Fruit fly (Drosophila melanogaster): ENCODE measurements around the gene CG7768.

Gene CG7768

DNA sequence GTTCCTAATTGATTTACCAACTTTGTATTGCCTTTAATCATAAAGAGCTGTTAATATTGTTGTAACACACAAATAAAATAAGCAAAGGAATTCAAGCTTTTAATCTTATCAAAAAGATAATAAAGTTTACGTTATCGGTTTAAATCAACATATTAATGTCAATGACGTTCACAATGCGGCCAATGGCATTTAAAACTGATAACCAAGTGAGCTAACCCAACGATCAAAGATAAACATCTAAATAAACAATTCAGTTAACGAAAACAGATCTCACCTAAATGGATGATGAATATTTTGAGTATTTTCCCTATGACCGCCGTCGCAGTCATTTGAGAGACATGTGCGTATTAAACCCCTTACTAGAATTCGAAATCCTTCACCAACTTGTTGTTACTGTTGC lies 10.6 kb upstream of the CG7768 start:
- TF ChIP-seq run (tag; optimal IDR thresholded peaks at IDR 0.05) (no peak), grn (GFP tag; optimal IDR thresholded peaks at IDR 0.05) (peak; percentile 80), CG17568 (GFP tag; optimal IDR thresholded peaks at IDR 0.05) (no peak), Nf-YB (GFP tag; optimal IDR thresholded peaks at IDR 0.05) (peak; percentile 40), cad (GFP tag; optimal IDR thresholded peaks at IDR 0.05) (no peak), HLH3B (GFP tag; IDR thresholded peaks at IDR 0.05) (no peak), Nf-YC (tag; optimal IDR thresholded peaks at IDR 0.05) (peak; percentile 42), Dbx (GFP tag; IDR thresholded peaks at IDR 0.05) (no peak), CG9876 (GFP tag; optimal IDR thresholded peaks at IDR 0.05) (no peak), exex (tag; optimal IDR thresholded peaks at IDR 0.05) (peak; percentile 55), lab (GFP tag; optimal IDR thresholded peaks at IDR 0.05) (no peak), CG33557 (GFP tag; optimal IDR thresholded peaks at IDR 0.05) (no peak), H2.0 (GFP tag; IDR thresholded peaks at IDR 0.05) (no peak), sd (tag; optimal IDR thresholded peaks at IDR 0.05) (peak; percentile 67), fd3F (GFP tag; optimal IDR thresholded peaks at IDR 0.05) (no peak)

DNA sequence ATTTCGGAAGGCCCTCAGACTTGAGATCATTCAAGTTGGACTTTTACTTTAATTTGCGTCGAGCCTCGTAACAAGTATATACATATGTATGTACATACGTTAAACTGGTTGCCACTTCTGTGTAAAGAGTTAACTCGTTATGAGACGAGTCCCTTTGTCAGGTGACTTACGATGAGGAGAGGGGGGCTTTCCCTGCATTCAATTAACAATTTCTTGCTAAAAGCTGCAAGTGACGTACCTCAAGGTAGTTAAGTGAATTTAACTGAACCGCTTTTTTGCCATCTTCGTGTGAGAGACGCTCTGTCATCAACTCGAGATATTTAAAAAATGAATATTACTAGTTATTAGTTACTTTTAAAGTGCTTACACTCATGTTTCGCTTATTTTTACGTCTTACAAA lies 9.0 kb upstream of the CG7768 start:
- TF ChIP-seq CG4424 (GFP tag; optimal IDR thresholded peaks at IDR 0.05) (no peak), disco-r (GFP tag; optimal IDR thresholded peaks at IDR 0.05) (no peak), slou (GFP tag; optimal IDR thresholded peaks at IDR 0.05) (no peak), exex (tag; optimal IDR thresholded peaks at IDR 0.05) (no peak), CTCF (GFP tag; optimal IDR thresholded peaks at IDR 0.05) (no peak), Camta (GFP tag; optimal IDR thresholded peaks at IDR 0.05) (no peak), CG4617 (GFP tag; optimal IDR thresholded peaks at IDR 0.05; ENCODE audit: borderline replicate concordance) (no peak)

DNA sequence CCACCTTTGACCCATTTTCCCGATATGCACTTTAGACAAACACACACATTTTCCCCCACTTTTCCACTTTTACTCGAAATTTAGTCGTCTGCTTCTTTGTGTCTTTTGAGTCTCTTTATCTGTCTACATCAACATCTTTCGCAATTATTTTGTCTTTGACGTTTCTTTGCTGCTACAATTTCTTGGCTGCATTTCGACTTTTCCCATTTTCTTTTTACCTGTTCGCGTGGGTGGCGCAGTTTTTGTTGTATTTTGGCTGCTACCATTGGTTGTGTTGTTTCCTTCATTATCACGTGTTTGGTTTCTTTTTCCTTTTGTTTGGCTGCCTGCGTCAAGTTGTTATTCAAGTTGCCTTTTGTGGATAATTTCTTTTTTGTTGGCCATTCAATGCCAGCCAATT lies 6.4 kb upstream of the CG7768 start:
- TF ChIP-seq CG4820 (GFP tag; optimal IDR thresholded peaks at IDR 0.05) = no peak
- TF ChIP-seq CG3838 (GFP tag; optimal IDR thresholded peaks at IDR 0.05) = no peak
- TF ChIP-seq Fer3 (tag; optimal IDR thresholded peaks at IDR 0.05) = no peak
- no peak for TF ChIP-seq ab (GFP tag; optimal IDR thresholded peaks at IDR 0.05)
- TF ChIP-seq Bgb (GFP tag; IDR thresholded peaks at IDR 0.05; ENCODE audit: partially characterized antibody) = no peak
- TF ChIP-seq Blimp-1 (GFP tag; optimal IDR thresholded peaks at IDR 0.05) = no peak
- no peak for TF ChIP-seq seq (GFP tag; IDR thresholded peaks at IDR 0.05)
- no peak for TF ChIP-seq CG4854 (GFP tag; optimal IDR thresholded peaks at IDR 0.05)
- TF ChIP-seq CHES-1-like (GFP tag; optimal IDR thresholded peaks at IDR 0.05) = no peak
- TF ChIP-seq dan (GFP tag; IDR thresholded peaks at IDR 0.05) = no peak
- no peak for TF ChIP-seq tx (GFP tag; optimal IDR thresholded peaks at IDR 0.05)
- peak; percentile 25 for TF ChIP-seq psq (GFP tag; optimal IDR thresholded peaks at IDR 0.05)
- no peak for TF ChIP-seq pnt (GFP tag; optimal IDR thresholded peaks at IDR 0.05)
- TF ChIP-seq sqz (GFP tag; optimal IDR thresholded peaks at IDR 0.05) = no peak
- peak; percentile 41; the same call in 1 of the 2 replicates for TF ChIP-seq CG4360 (GFP tag; IDR thresholded peaks at IDR 0.05)
- no peak for TF ChIP-seq CG2199 (GFP tag; IDR thresholded peaks at IDR 0.05)
- TF ChIP-seq CG18476 (GFP tag; optimal IDR thresholded peaks at IDR 0.05) = no peak
- TF ChIP-seq lov (optimal IDR thresholded peaks at IDR 0.05) = no peak
- no peak for TF ChIP-seq lov (GFP tag; IDR thresholded peaks at IDR 0.05)
- no peak for TF ChIP-seq pita (GFP tag; optimal IDR thresholded peaks at IDR 0.05)
- no peak for TF ChIP-seq ewg (GFP tag; optimal IDR thresholded peaks at IDR 0.05)
- TF ChIP-seq CG11696 (GFP tag; IDR thresholded peaks at IDR 0.05) = no peak
- no peak for TF ChIP-seq croc (GFP tag; conservative IDR thresholded peaks at IDR 0.05)
- no peak for TF ChIP-seq Myb (GFP tag; optimal IDR thresholded peaks at IDR 0.05)
- TF ChIP-seq stc (GFP tag; IDR thresholded peaks at IDR 0.05) = no peak
- TF ChIP-seq HLH4C (GFP tag; IDR thresholded peaks at IDR 0.05; ENCODE audit: partially characterized antibody) = no peak
- TF ChIP-seq CG13775 (GFP tag; optimal IDR thresholded peaks at IDR 0.05) = no peak
- no peak for TF ChIP-seq CG17186 (GFP tag; optimal IDR thresholded peaks at IDR 0.05)
- TF ChIP-seq D (optimal IDR thresholded peaks at IDR 0.05) = peak; percentile 69
- TF ChIP-seq D (GFP tag; optimal IDR thresholded peaks at IDR 0.05) = no peak
- TF ChIP-seq aop (GFP tag; IDR thresholded peaks at IDR 0.05) = no peak

Data from whole organism, embryonic.